Worm (Caenorhabditis elegans): Measurements from ENCODE around the gene twk-35.
A peak's percentile ranks its signal among the peaks of the same experiment; 100 is the strongest.

The twk-35 gene

DNA sequence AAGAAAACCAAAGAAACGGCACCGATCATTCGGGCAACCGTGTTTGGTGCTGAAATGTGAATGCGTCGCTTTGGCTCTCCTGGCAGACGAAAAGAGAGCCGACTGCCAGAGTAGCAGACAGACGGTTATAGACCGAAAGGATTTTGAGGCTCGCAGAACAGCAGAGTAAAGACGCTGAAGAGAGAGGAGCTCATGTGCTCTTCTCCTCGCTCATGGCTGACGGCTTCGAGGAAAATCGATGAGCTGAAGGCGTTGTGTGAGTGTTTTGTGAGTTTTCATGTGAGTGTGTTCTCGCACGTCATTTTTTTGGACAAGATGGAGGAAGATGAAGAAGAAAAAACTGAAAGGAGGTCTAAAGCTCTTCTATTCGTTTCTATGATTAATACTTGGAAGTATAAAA, 34.0 kb upstream of the twk-35 start, which contains the start of gene sbt-1 (continued):
- TF ChIP-seq egl-27 (tag; optimal IDR thresholded peaks at IDR 0.05) = no peak
- TF ChIP-seq unc-30 (tag; optimal IDR thresholded peaks at IDR 0.05) = no peak
- TF ChIP-seq hpl-2 (GFP tag; optimal IDR thresholded peaks at IDR 0.05) = no peak
- TF ChIP-seq sup-37 (GFP tag; optimal IDR thresholded peaks at IDR 0.05) = no peak
- peak in 1 of 2 experiments; percentile 63 for TF ChIP-seq lin-35 (GFP tag; optimal IDR thresholded peaks at IDR 0.05)
- peak; percentile 49 to 64 for TF ChIP-seq efl-1 (optimal IDR thresholded peaks at IDR 0.05)
- TF ChIP-seq efl-1 (GFP tag; optimal IDR thresholded peaks at IDR 0.05 in 1 of 2) = peak in 1 of 2 experiments; percentile 7
- TF ChIP-seq skn-1 (tag; optimal IDR thresholded peaks at IDR 0.05) = peak; percentile 11
- TF ChIP-seq ceh-82 (tag; optimal IDR thresholded peaks at IDR 0.05) = peak; percentile 58 to 85 (median 61)
- no peak for TF ChIP-seq ceh-90 (tag; optimal IDR thresholded peaks at IDR 0.05)
- TF ChIP-seq jun-1 (tag; optimal IDR thresholded peaks at IDR 0.05) = peak; percentile 11
- no peak for TF ChIP-seq ztf-4 (tag; optimal IDR thresholded peaks at IDR 0.05)
- no peak for TF ChIP-seq nhr-237 (tag; optimal IDR thresholded peaks at IDR 0.05)
- no peak for TF ChIP-seq nhr-76 (tag; optimal IDR thresholded peaks at IDR 0.05)
- TF ChIP-seq lin-14 (GFP tag; optimal IDR thresholded peaks at IDR 0.05) = peak; percentile 90
- no peak for TF ChIP-seq elt-2 (tag; optimal IDR thresholded peaks at IDR 0.05)
- peak; percentile 46 to 79 for TF ChIP-seq lsy-2 (tag; optimal IDR thresholded peaks at IDR 0.05)
- TF ChIP-seq nhr-28 (tag; optimal IDR thresholded peaks at IDR 0.05) = no peak
- TF ChIP-seq xbp-1 (tag; optimal IDR thresholded peaks at IDR 0.05) = peak; percentile 23
- TF ChIP-seq swsn-7 (tag; optimal IDR thresholded peaks at IDR 0.05) = peak; percentile 78
- peak; percentile 27 for TF ChIP-seq lin-13 (GFP tag; optimal IDR thresholded peaks at IDR 0.05)
- no peak for TF ChIP-seq irx-1 (tag; optimal IDR thresholded peaks at IDR 0.05)
- peak; percentile 2 for TF ChIP-seq zag-1 (tag; optimal IDR thresholded peaks at IDR 0.05)
- no peak for TF ChIP-seq ets-5 (GFP tag; IDR thresholded peaks at IDR 0.05)
- TF ChIP-seq C04F5.9 (tag; optimal IDR thresholded peaks at IDR 0.05) = no peak
- TF ChIP-seq nhr-84 (tag; optimal IDR thresholded peaks at IDR 0.05) = no peak
- TF ChIP-seq alr-1 (tag; optimal IDR thresholded peaks at IDR 0.05; ENCODE audit: borderline replicate concordance) = no peak
- no peak for TF ChIP-seq hlh-4 (tag; optimal IDR thresholded peaks at IDR 0.05)
- peak; percentile 0 for TF ChIP-seq lir-3 (tag; optimal IDR thresholded peaks at IDR 0.05; ENCODE audit: poor library complexity)
- peak; percentile 5 for TF ChIP-seq nhr-20 (tag; optimal IDR thresholded peaks at IDR 0.05)
- TF ChIP-seq unc-98 (GFP tag; IDR thresholded peaks at IDR 0.05) = no peak
- TF ChIP-seq elt-3 (tag; optimal IDR thresholded peaks at IDR 0.05) = no peak
- TF ChIP-seq unc-86 (tag; optimal IDR thresholded peaks at IDR 0.05) = peak; percentile 86
- TF ChIP-seq aly-2 (tag; optimal IDR thresholded peaks at IDR 0.05) = peak; percentile 2
- peak; percentile 58 for TF ChIP-seq mep-1 (tag; optimal IDR thresholded peaks at IDR 0.05)
- TF ChIP-seq zip-4 (GFP tag; optimal IDR thresholded peaks at IDR 0.05) = no peak
- TF ChIP-seq unc-62 (GFP tag; optimal IDR thresholded peaks at IDR 0.05) = no peak
- TF ChIP-seq mdl-1 (tag; optimal IDR thresholded peaks at IDR 0.05) = peak in 1 of 2 experiments; percentile 45
- no peak for TF ChIP-seq unc-130 (tag; optimal IDR thresholded peaks at IDR 0.05)
- TF ChIP-seq nhr-12 (tag; optimal IDR thresholded peaks at IDR 0.05) = no peak
- peak; percentile 23 for TF ChIP-seq lin-15B (tag; optimal IDR thresholded peaks at IDR 0.05)
- TF ChIP-seq ama-1 (optimal IDR thresholded peaks at IDR 0.05) = no peak
- TF ChIP-seq nhr-77 (tag; optimal IDR thresholded peaks at IDR 0.05) = no peak
- TF ChIP-seq nhr-90 (tag; optimal IDR thresholded peaks at IDR 0.05; ENCODE audit: poor library complexity) = no peak
- TF ChIP-seq nhr-11 (tag; optimal IDR thresholded peaks at IDR 0.05) = no peak
- TF ChIP-seq C34B4.2 (tag; optimal IDR thresholded peaks at IDR 0.05) = no peak
- TF ChIP-seq F16B12.6 (tag; optimal IDR thresholded peaks at IDR 0.05) = peak; percentile 2
- peak; percentile 75 for TF ChIP-seq fkh-10 (GFP tag; optimal IDR thresholded peaks at IDR 0.05)
- TF ChIP-seq sptf-1 (tag; optimal IDR thresholded peaks at IDR 0.05) = no peak
- no peak for TF ChIP-seq ztf-11 (tag; optimal IDR thresholded peaks at IDR 0.05)
- peak; percentile 64 for TF ChIP-seq snu-23 (GFP tag; optimal IDR thresholded peaks at IDR 0.05)
- TF ChIP-seq C16A3.4 (tag; optimal IDR thresholded peaks at IDR 0.05) = no peak
- no peak for TF ChIP-seq mab-9 (GFP tag; IDR thresholded peaks at IDR 0.05)
- peak; percentile 30 for TF ChIP-seq egl-13 (tag; optimal IDR thresholded peaks at IDR 0.05)
- peak; percentile 37 for TF ChIP-seq fos-1 (tag; optimal IDR thresholded peaks at IDR 0.05)

Data from whole organism, L1 larva.